Fruit fly (Drosophila melanogaster) whole organism, wandering third instar larva: ENCODE results near the gene Dok.

Experiments used
- Hnf4 ChIP-seq: fragments of 200-800 bp; sonication (Bioruptor generic); optimal IDR thresholded peaks from 2 replicates; lab custom pipeline; 2016; ENCODE audit warnings: missing biosample characterization, mild to moderate bottlenecking, missing genetic modification characterization
- Hr78 ChIP-seq: fragments of >200 bp; optimal IDR thresholded peaks from 2 replicates; lab custom pipeline; 2017; ENCODE audit warnings: missing biosample characterization, missing genetic modification characterization
- Myc ChIP-seq: fragments of >200 bp; optimal IDR thresholded peaks from 2 replicates; lab custom pipeline; 2017
- OdsH ChIP-seq: fragments of 200-800 bp; sonication (Bioruptor generic); optimal IDR thresholded peaks from 2 replicates; lab custom pipeline; 2016; ENCODE audit warnings: missing biosample characterization, mild to moderate bottlenecking, missing genetic modification characterization
- h ChIP-seq: fragments of 200-800 bp; sonication (Bioruptor generic); optimal IDR thresholded peaks from 3 replicates; lab custom pipeline; 2016; ENCODE audit warnings: missing biosample characterization, mild to moderate bottlenecking, missing genetic modification characterization

DNA sequence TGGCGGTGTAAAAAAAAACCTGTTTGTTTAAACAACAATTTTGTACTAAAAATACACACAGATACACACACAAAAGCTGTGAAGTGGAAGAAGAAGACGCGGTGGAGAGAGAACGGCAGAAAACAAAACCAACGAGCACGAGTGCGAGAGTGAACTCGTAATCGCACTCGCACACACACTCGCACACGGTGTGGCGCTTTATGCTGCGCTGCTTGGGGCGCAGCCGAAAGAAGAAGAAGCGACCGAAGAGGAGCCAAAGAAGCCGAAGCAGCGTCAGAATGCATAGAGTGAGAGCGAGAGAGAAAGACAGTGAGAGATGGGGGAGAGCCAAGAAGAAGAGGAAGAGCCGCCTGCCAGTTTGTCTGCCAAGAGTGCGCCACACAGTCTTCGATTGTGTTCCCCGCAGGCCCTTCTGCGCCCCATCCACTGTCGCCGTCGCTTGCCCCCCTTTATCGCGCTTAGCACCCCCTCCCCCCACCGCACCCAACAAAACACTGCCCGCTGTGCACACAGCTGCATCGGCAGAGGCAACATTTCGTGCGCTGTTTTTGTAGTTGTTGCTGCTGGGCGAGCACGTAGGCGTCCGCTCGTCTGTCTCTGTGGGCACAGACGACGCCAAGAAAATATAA, 23.2 kb upstream of the Dok start:
- TF ChIP-seq Hr78 (GFP tag; lab: Kevin White, UChicago): no peak
- TF ChIP-seq Myc (lab: Kevin White, UChicago): no peak
- TF ChIP-seq Hnf4 (GFP tag; lab: Kevin White, UChicago): peak; percentile 36
- no peak for TF ChIP-seq OdsH (GFP tag; lab: Kevin White, UChicago)
- peak; percentile 48 for TF ChIP-seq h (GFP tag; lab: Kevin White, UChicago)
